Fruit fly (Drosophila melanogaster) whole organism, prepupa: ENCODE results near the gene CG15403.
A peak's percentile ranks its signal among the peaks of the same experiment; 100 is the strongest.

Experiments used
- Blimp-1 ChIP-seq: fragments of 200-800 bp; sonication (Bioruptor generic); optimal IDR thresholded peaks from 3 replicates; lab custom pipeline; 2017; ENCODE audit warnings: missing biosample characterization, missing genetic modification characterization, mild to moderate bottlenecking, moderate library complexity, missing genetic modification reagents
- CG10669 ChIP-seq: fragments of 200-800 bp; sonication (Bioruptor generic); optimal IDR thresholded peaks from 3 replicates; lab custom pipeline; 2018; ENCODE audit warnings: missing biosample characterization, mild to moderate bottlenecking, missing genetic modification characterization, moderate library complexity
- CG11294 ChIP-seq: fragments of 200-800 bp; sonication (Bioruptor generic); IDR thresholded peaks from 2 replicates; pipeline ENCODE4 v1.3.6; 2022; ENCODE audit warnings: missing biosample characterization, missing genetic modification characterization
- CG11762 ChIP-seq: fragments of 200-800 bp; sonication (Bioruptor generic); optimal IDR thresholded peaks from 3 replicates; lab custom pipeline; 2016; ENCODE audit warnings: missing biosample characterization, missing genetic modification characterization; ENCODE audit not compliant: insufficient read depth
- CG11902 ChIP-seq: fragments of 200-800 bp; sonication (Bioruptor generic); optimal IDR thresholded peaks from 3 replicates; lab custom pipeline; 2016; ENCODE audit warnings: missing biosample characterization, missing genetic modification characterization
- CG15336 ChIP-seq: fragments of 200-800 bp; sonication (Bioruptor generic); IDR thresholded peaks from 2 replicates; pipeline ENCODE4 v1.3.6; 2022; ENCODE audit warnings: missing biosample characterization, missing genetic modification characterization
- CG1621 ChIP-seq: fragments of 200-800 bp; sonication (Bioruptor generic); optimal IDR thresholded peaks from 3 replicates; lab custom pipeline; 2018; ENCODE audit warnings: missing biosample characterization, mild to moderate bottlenecking, missing genetic modification characterization
- CG16779 ChIP-seq: fragments of 200-800 bp; sonication (Bioruptor generic); optimal IDR thresholded peaks from 3 replicates; lab custom pipeline; 2017; ENCODE audit warnings: missing biosample characterization, mild to moderate bottlenecking, missing genetic modification characterization
- CG3032 ChIP-seq: fragments of 200-800 bp; optimal IDR thresholded peaks from 2 replicates; lab custom pipeline; 2019; ENCODE audit warnings: missing biosample characterization, mild to moderate bottlenecking, missing genetic modification characterization, moderate library complexity
- CG31627 ChIP-seq: fragments of 200-800 bp; sonication (Bioruptor generic); optimal IDR thresholded peaks from 3 replicates; lab custom pipeline; 2016; ENCODE audit warnings: missing biosample characterization, missing genetic modification characterization
- CG32006 ChIP-seq: fragments of 200-800 bp; sonication (Bioruptor generic); optimal IDR thresholded peaks from 3 replicates; lab custom pipeline; 2017; ENCODE audit warnings: missing biosample characterization, mild to moderate bottlenecking, missing genetic modification characterization
- CG34406 ChIP-seq: fragments of 200-800 bp; sonication (Bioruptor generic); optimal IDR thresholded peaks from 3 replicates; lab custom pipeline; 2016; ENCODE audit warnings: missing biosample characterization, missing genetic modification characterization
- CG4318 ChIP-seq: fragments of 200-800 bp; sonication (Bioruptor generic); optimal IDR thresholded peaks from 3 replicates; lab custom pipeline; 2017; ENCODE audit warnings: missing biosample characterization, mild to moderate bottlenecking, missing genetic modification characterization
- CG6163 ChIP-seq: fragments of 200-800 bp; sonication (Bioruptor generic); IDR thresholded peaks from 3 replicates; pipeline ENCODE4 v1.3.6; 2022; ENCODE audit warnings: missing biosample characterization, missing genetic modification characterization
- CG6792 ChIP-seq: fragments of 200-800 bp; sonication (Bioruptor generic); optimal IDR thresholded peaks from 3 replicates; lab custom pipeline; 2016; ENCODE audit warnings: missing biosample characterization, missing genetic modification characterization
- CG6808 ChIP-seq: fragments of 200-800 bp; sonication (Bioruptor generic); optimal IDR thresholded peaks from 3 replicates; lab custom pipeline; 2017; ENCODE audit warnings: missing biosample characterization, missing genetic modification characterization, mild to moderate bottlenecking, moderate library complexity, missing genetic modification reagents
- CG6854 ChIP-seq: fragments of 200-800 bp; sonication (Bioruptor generic); optimal IDR thresholded peaks from 2 replicates; lab custom pipeline; 2017; ENCODE audit warnings: missing biosample characterization, mild to moderate bottlenecking, missing genetic modification characterization
- CG7368 ChIP-seq: fragments of 200-800 bp; sonication (Bioruptor generic); optimal IDR thresholded peaks from 3 replicates; lab custom pipeline; 2016; ENCODE audit warnings: missing biosample characterization, missing genetic modification characterization
- CG8119 ChIP-seq: fragments of 200-800 bp; sonication (Bioruptor generic); IDR thresholded peaks from 3 replicates; pipeline ENCODE4 v1.3.6; 2022; ENCODE audit warnings: missing biosample characterization, missing genetic modification characterization
- CG8319 ChIP-seq: fragments of 200-800 bp; sonication (Bioruptor generic); optimal IDR thresholded peaks from 3 replicates; lab custom pipeline; 2016; ENCODE audit warnings: missing biosample characterization, missing genetic modification characterization
- CG9139 ChIP-seq: fragments of 200-800 bp; sonication (Bioruptor generic); optimal IDR thresholded peaks from 3 replicates; lab custom pipeline; 2017; ENCODE audit warnings: missing biosample characterization, mild to moderate bottlenecking, missing genetic modification characterization
- Eip75B ChIP-seq: fragments of 200-800 bp; sonication (Bioruptor generic); optimal IDR thresholded peaks from 3 replicates; lab custom pipeline; 2016; ENCODE audit warnings: missing biosample characterization, missing genetic modification characterization
- Eip78C ChIP-seq: fragments of 200-800 bp; sonication (Bioruptor generic); peaks from one replicate; lab custom pipeline; 2016; ENCODE audit warnings: missing biosample characterization, missing genetic modification characterization
- Eip93F ChIP-seq: fragments of 200-800 bp; sonication (Bioruptor generic); optimal IDR thresholded peaks from 2 replicates; lab custom pipeline; 2016; ENCODE audit warnings: missing biosample characterization, mild to moderate bottlenecking, missing genetic modification characterization
- Ets21C ChIP-seq: fragments of 200-800 bp; sonication (Bioruptor generic); optimal IDR thresholded peaks from 3 replicates; lab custom pipeline; 2016; ENCODE audit warnings: missing biosample characterization, missing genetic modification characterization
- Ets96B ChIP-seq: fragments of 200-800 bp; optimal IDR thresholded peaks from 2 replicates; lab custom pipeline; 2019; ENCODE audit warnings: missing biosample characterization, mild to moderate bottlenecking, missing genetic modification characterization, moderate library complexity
- Gug ChIP-seq: fragments of 200-800 bp; sonication (Bioruptor generic); IDR thresholded peaks from 2 replicates; pipeline ENCODE4 v1.3.6; 2022; ENCODE audit warnings: missing biosample characterization, missing genetic modification characterization
- Hr38 ChIP-seq: sonication (Bioruptor generic); optimal IDR thresholded peaks from 2 replicates; lab custom pipeline; 2016; ENCODE audit warnings: missing biosample characterization, missing genetic modification characterization
- Hr39 ChIP-seq: fragments of 200-800 bp; sonication (Bioruptor generic); optimal IDR thresholded peaks from 2 replicates; lab custom pipeline; 2016; ENCODE audit warnings: missing biosample characterization, missing genetic modification characterization
- Hr4 ChIP-seq: fragments of 200-800 bp; sonication (Bioruptor generic); optimal IDR thresholded peaks from 3 replicates; lab custom pipeline; 2016; ENCODE audit warnings: missing biosample characterization, missing genetic modification characterization
- Sox102F ChIP-seq: fragments of 200-800 bp; sonication (Bioruptor generic); optimal IDR thresholded peaks from 2 replicates; lab custom pipeline; 2016; ENCODE audit warnings: missing biosample characterization, mild to moderate bottlenecking, missing genetic modification characterization
- Sox14 ChIP-seq: fragments of 200-800 bp; sonication (Bioruptor generic); optimal IDR thresholded peaks from 3 replicates; lab custom pipeline; 2016; ENCODE audit warnings: missing biosample characterization, missing genetic modification characterization
- Sox15 ChIP-seq: fragments of 200-800 bp; sonication (Bioruptor generic); optimal IDR thresholded peaks from 3 replicates; lab custom pipeline; 2016; ENCODE audit warnings: missing biosample characterization, missing genetic modification characterization
- acj6 ChIP-seq: fragments of 200-800 bp; sonication (Bioruptor generic); optimal IDR thresholded peaks from 3 replicates; lab custom pipeline; 2016; ENCODE audit warnings: missing biosample characterization, missing genetic modification characterization
- dsx ChIP-seq: fragments of 200-800 bp; optimal IDR thresholded peaks from 3 replicates; lab custom pipeline; 2019; ENCODE audit warnings: missing biosample characterization, mild to moderate bottlenecking, missing genetic modification characterization, moderate library complexity; ENCODE audit not compliant: poor library complexity, severe bottlenecking
- eg ChIP-seq: fragments of 200-800 bp; sonication (Bioruptor generic); IDR thresholded peaks from 3 replicates; pipeline ENCODE4 v1.3.6; 2022; ENCODE audit warnings: missing biosample characterization, missing genetic modification characterization
- esn ChIP-seq: fragments of 200-800 bp; sonication (Bioruptor generic); optimal IDR thresholded peaks from 2 replicates; lab custom pipeline; 2016; ENCODE audit warnings: missing biosample characterization, mild to moderate bottlenecking, missing genetic modification characterization, moderate library complexity
- fd59A ChIP-seq: fragments of 200-800 bp; sonication (Bioruptor generic); optimal IDR thresholded peaks from 2 replicates; lab custom pipeline; 2017; ENCODE audit warnings: missing biosample characterization, mild to moderate bottlenecking, missing genetic modification characterization, missing genetic modification reagents
- fd85E ChIP-seq: fragments of 200-800 bp; sonication (Bioruptor generic); optimal IDR thresholded peaks from 3 replicates; lab custom pipeline; 2016; ENCODE audit warnings: missing biosample characterization, missing genetic modification characterization
- lz ChIP-seq: fragments of 200-800 bp; sonication (Bioruptor generic); optimal IDR thresholded peaks from 3 replicates; lab custom pipeline; 2016; ENCODE audit warnings: missing biosample characterization, missing genetic modification characterization
- net ChIP-seq: fragments of 200-800 bp; sonication (Bioruptor generic); optimal IDR thresholded peaks from 3 replicates; lab custom pipeline; 2016; ENCODE audit warnings: missing biosample characterization, missing genetic modification characterization
- pdm3 ChIP-seq: fragments of 200-800 bp; sonication (Bioruptor generic); optimal IDR thresholded peaks from 3 replicates; lab custom pipeline; 2016; ENCODE audit warnings: missing biosample characterization, missing genetic modification characterization
- salr ChIP-seq, 2 experiments: fragments of 200-800 bp; sonication (Bioruptor generic); optimal IDR thresholded peaks; 3 replicates each; lab custom pipeline; 2016 to 2018; ENCODE audit warnings: missing biosample characterization in 2 of 2, missing genetic modification characterization in 2 of 2, mild to moderate bottlenecking in 1 of 2
- ss ChIP-seq, 2 experiments: fragments of 200-800 bp; sonication (Bioruptor generic); optimal IDR thresholded peaks; 2 replicates in 1 of 2; 3 replicates in 1 of 2; lab custom pipeline; 2017 to 2018; ENCODE audit warnings: mild to moderate bottlenecking in 2 of 2, missing biosample characterization in 2 of 2, missing genetic modification characterization in 2 of 2, moderate library complexity in 1 of 2
- svp ChIP-seq: fragments of 200-800 bp; sonication (Bioruptor generic); peaks from one replicate; lab custom pipeline; 2016; ENCODE audit warnings: missing biosample characterization, missing genetic modification characterization
- topi ChIP-seq: fragments of 200-800 bp; sonication (Bioruptor generic); optimal IDR thresholded peaks from 3 replicates; lab custom pipeline; 2016; ENCODE audit warnings: missing biosample characterization, missing genetic modification characterization
- vri ChIP-seq: fragments of 200-800 bp; sonication (Bioruptor generic); optimal IDR thresholded peaks from 3 replicates; lab custom pipeline; 2016; ENCODE audit warnings: missing biosample characterization, mild to moderate bottlenecking, missing genetic modification characterization

CG15403 gene

DNA sequence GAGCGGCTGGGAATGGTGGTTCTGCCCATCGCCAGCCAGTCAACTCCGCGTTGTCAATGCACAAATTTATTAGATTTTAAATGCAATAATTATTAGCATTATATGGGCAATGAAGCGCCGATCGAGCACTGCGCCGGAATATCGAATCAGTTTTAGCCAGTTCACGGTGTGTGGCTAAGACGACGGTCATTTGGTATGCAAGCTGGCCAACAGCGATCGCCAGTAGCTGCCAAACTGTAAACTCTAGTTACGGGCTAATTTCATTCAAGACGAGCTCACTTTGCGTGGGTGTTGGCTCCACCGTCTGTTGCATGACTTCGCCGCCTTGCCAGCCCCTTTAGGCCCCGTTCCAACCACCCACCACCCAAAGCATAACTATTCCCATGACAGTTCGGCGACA is 27.4 kb downstream of the CG15403 start:
- no peak for TF ChIP-seq CG9139 (GFP tag; lab: Kevin White, UChicago)
- TF ChIP-seq vri (GFP tag; lab: Kevin White, UChicago), result no peak
- TF ChIP-seq Hr4 (GFP tag; lab: Kevin White, UChicago), result no peak
- TF ChIP-seq CG10669 (GFP tag; lab: Kevin White, UChicago), result no peak
- no peak for TF ChIP-seq Gug
- TF ChIP-seq CG6792 (GFP tag; lab: Kevin White, UChicago), result no peak
- no peak for TF ChIP-seq CG15336 (GFP tag; lab: Robert Waterston, UW)
- no peak for TF ChIP-seq topi (GFP tag; lab: Kevin White, UChicago)
- no peak for TF ChIP-seq ss (GFP tag; optimal IDR thresholded peaks at IDR 0.05; lab: Kevin White, UChicago)
- no peak for TF ChIP-seq Sox102F (GFP tag; lab: Kevin White, UChicago)
- no peak for TF ChIP-seq CG6808
- no peak for TF ChIP-seq CG34406 (GFP tag; lab: Kevin White, UChicago)
- no peak for TF ChIP-seq CG16779 (tag; lab: Kevin White, UChicago)
- no peak for TF ChIP-seq net
- TF ChIP-seq CG6854, result no peak
- TF ChIP-seq Eip75B (GFP tag; lab: Kevin White, UChicago), result no peak
- TF ChIP-seq Sox15 (GFP tag; lab: Kevin White, UChicago), result no peak

DNA sequence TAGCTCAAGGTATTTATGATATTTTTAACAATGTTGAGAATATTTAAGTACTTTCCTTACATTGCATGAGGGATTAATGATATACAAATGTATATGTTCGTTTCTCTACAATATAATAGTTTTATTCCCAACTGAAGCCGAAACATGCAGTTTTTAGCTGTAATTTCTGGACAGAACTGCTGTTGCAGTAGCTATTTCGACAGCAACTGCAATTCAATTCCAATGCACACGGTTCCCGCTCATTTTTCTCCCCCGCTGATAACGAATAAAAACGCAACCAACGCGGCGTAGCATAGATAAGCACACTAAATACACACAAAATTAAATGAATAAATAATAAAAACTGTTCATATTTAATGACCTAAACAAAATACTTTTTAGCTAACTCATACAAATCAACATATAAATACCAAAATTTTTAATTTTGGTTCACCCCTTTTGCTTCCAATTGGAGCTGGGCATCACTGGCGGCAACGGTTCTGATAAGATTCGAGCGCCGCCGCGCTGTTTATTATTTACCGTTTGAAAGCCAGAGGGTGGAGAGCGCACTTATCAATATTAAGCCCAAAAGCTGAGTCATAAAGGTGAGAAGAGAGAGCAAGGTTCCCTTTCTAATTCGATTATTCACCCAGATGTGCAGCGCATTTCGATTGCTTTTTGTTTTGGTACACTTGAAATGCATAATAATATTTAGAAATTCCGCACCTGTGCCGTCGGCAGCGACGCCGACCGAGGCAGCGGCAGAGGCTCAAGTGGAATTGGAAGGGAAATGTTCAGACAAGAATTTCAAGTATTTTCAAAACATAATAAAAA is 30.0 kb downstream of the CG15403 start:
- TF ChIP-seq Hr4 (GFP tag; lab: Kevin White, UChicago), result peak; percentile 45
- TF ChIP-seq CG10669 (GFP tag; lab: Kevin White, UChicago), result no peak
- no peak for TF ChIP-seq CG11902
- 0 out of 3 replicates have a peak, but pooled peaks have one; percentile 50 for TF ChIP-seq eg
- no peak for TF ChIP-seq CG7368 (GFP tag; lab: Kevin White, UChicago)
- TF ChIP-seq CG3032 (tag; lab: Kevin White, UChicago), result peak; percentile 1
- no peak for TF ChIP-seq CG8119 (GFP tag; lab: Robert Waterston, UW)
- peak; percentile 49 for TF ChIP-seq lz (GFP tag; lab: Kevin White, UChicago)
- TF ChIP-seq topi (GFP tag; lab: Kevin White, UChicago), result peak; percentile 42
- TF ChIP-seq CG16779 (tag; lab: Kevin White, UChicago), result no peak
- peak in 1 of 2 experiments; percentile 29 for TF ChIP-seq salr (GFP tag; optimal IDR thresholded peaks at IDR 0.05; lab: Kevin White, UChicago)
- 0 out of 3 replicates have a peak, but pooled peaks have one; percentile 55 for TF ChIP-seq CG6163 (GFP tag; lab: Robert Waterston, UW)
- peak; percentile 97 for TF ChIP-seq CG6808
- peak; percentile 79 for TF ChIP-seq Eip78C (GFP tag; lab: Kevin White, UChicago)
- TF ChIP-seq CG6792 (GFP tag; lab: Kevin White, UChicago), result peak; percentile 19
- TF ChIP-seq Sox15 (GFP tag; lab: Kevin White, UChicago), result no peak
- peak; percentile 42 for TF ChIP-seq Sox14 (GFP tag; lab: Kevin White, UChicago)
- TF ChIP-seq CG6854, result peak; percentile 9
- TF ChIP-seq CG11294 (GFP tag; lab: Robert Waterston, UW), result peak; percentile 13; the same call in 1 of the 2 replicates
- peak; percentile 81 for TF ChIP-seq svp
- TF ChIP-seq pdm3, result peak; percentile 20
- peak; percentile 17 for TF ChIP-seq CG31627
- TF ChIP-seq esn (GFP tag; lab: Kevin White, UChicago), result peak; percentile 42
- no peak for TF ChIP-seq CG4318 (GFP tag; lab: Kevin White, UChicago)
- peak; percentile 6 for TF ChIP-seq Eip75B (GFP tag; lab: Kevin White, UChicago)
- no peak for TF ChIP-seq dsx (GFP tag; lab: Kevin White, UChicago)
- TF ChIP-seq CG11762 (GFP tag; lab: Kevin White, UChicago), result no peak
- TF ChIP-seq Blimp-1 (GFP tag; lab: Kevin White, UChicago), result no peak
- TF ChIP-seq Hr38 (GFP tag; lab: Kevin White, UChicago), result no peak
- TF ChIP-seq Eip93F (GFP tag; lab: Kevin White, UChicago), result no peak
- TF ChIP-seq fd85E (GFP tag; lab: Kevin White, UChicago), result no peak
- TF ChIP-seq net, result peak; percentile 18
- TF ChIP-seq CG8319 (GFP tag; lab: Kevin White, UChicago), result no peak
- TF ChIP-seq Ets21C (GFP tag; lab: Kevin White, UChicago), result peak; percentile 6
- TF ChIP-seq fd59A (GFP tag; lab: Kevin White, UChicago), result no peak
- TF ChIP-seq acj6 (GFP tag; lab: Kevin White, UChicago), result peak; percentile 36
- peak; percentile 62 for TF ChIP-seq CG32006 (GFP tag; lab: Kevin White, UChicago)
- no peak for TF ChIP-seq Hr39 (GFP tag; lab: Kevin White, UChicago)
- TF ChIP-seq CG1621 (tag; lab: Kevin White, UChicago), result no peak
- peak; percentile 39 for TF ChIP-seq Ets96B (tag; lab: Kevin White, UChicago)
